Fruit fly (Drosophila melanogaster) whole organism, embryonic: Measurements from ENCODE around the gene nerfin-2.

Experiments
- Ada2b ChIP-seq: fragments of 200-800 bp; sonication (Bioruptor generic); IDR thresholded peaks from 2 replicates; pipeline ENCODE4 v1.3.6; 2022; ENCODE audit warnings: missing biosample characterization, missing genetic modification characterization
- Aef1 ChIP-seq: fragments of 200-800 bp; sonication (Bioruptor generic); IDR thresholded peaks from 3 replicates; pipeline ENCODE4 v1.3.6; 2022; ENCODE audit warnings: missing biosample characterization, missing genetic modification characterization
- Bdp1 ChIP-seq: fragments of 200-800 bp; sonication (Bioruptor generic); optimal IDR thresholded peaks from 3 replicates; lab custom pipeline; 2016; ENCODE audit warnings: missing biosample characterization, missing genetic modification characterization
- CG10565 ChIP-seq: fragments of 200-800 bp; sonication (Bioruptor generic); optimal IDR thresholded peaks from 3 replicates; lab custom pipeline; 2016; ENCODE audit warnings: missing biosample characterization, mild to moderate bottlenecking, missing genetic modification characterization
- CG11696 ChIP-seq: fragments of 200-800 bp; sonication (Bioruptor generic); IDR thresholded peaks from 2 replicates; pipeline ENCODE4 v1.3.6; 2022; ENCODE audit warnings: missing biosample characterization, missing genetic modification characterization
- CG1233 ChIP-seq: fragments of 200-800 bp; sonication (Bioruptor generic); optimal IDR thresholded peaks from 4 replicates; lab custom pipeline; 2018; ENCODE audit warnings: missing biosample characterization, mild to moderate bottlenecking, missing genetic modification characterization
- CG12391 ChIP-seq: fragments of 200-800 bp; sonication (Bioruptor generic); optimal IDR thresholded peaks from 3 replicates; lab custom pipeline; 2018; ENCODE audit warnings: missing biosample characterization, mild to moderate bottlenecking, missing genetic modification characterization, moderate library complexity
- CG13775 ChIP-seq: fragments of 200-800 bp; sonication (Bioruptor generic); optimal IDR thresholded peaks from 3 replicates; lab custom pipeline; 2017; ENCODE audit warnings: missing biosample characterization, mild to moderate bottlenecking, missing genetic modification characterization
- CG13894 ChIP-seq: fragments of 200-800 bp; sonication (Bioruptor generic); optimal IDR thresholded peaks from 3 replicates; lab custom pipeline; 2018; ENCODE audit warnings: missing biosample characterization, mild to moderate bottlenecking, missing genetic modification characterization, moderate library complexity
- CG14014 ChIP-seq: fragments of 200-800 bp; sonication (Bioruptor generic); IDR thresholded peaks from 2 replicates; pipeline ENCODE4 v1.3.6; 2022; ENCODE audit warnings: missing biosample characterization, missing genetic modification characterization
- CG15514 ChIP-seq: fragments of 200-800 bp; sonication (Bioruptor generic); optimal IDR thresholded peaks from 3 replicates; lab custom pipeline; 2017; ENCODE audit warnings: missing biosample characterization, missing genetic modification characterization, mild to moderate bottlenecking, moderate library complexity, missing genetic modification reagents
- CG15601 ChIP-seq: fragments of 200-800 bp; sonication (Bioruptor generic); optimal IDR thresholded peaks from 3 replicates; lab custom pipeline; 2019; ENCODE audit warnings: missing biosample characterization, mild to moderate bottlenecking, missing genetic modification characterization, moderate library complexity
- CG16779 ChIP-seq: fragments of 200-800 bp; sonication (Bioruptor generic); IDR thresholded peaks from 2 replicates; pipeline ENCODE4 v1.3.6; 2022; ENCODE audit warnings: missing biosample characterization, missing genetic modification characterization
- CG16815 ChIP-seq: fragments of 200-800 bp; sonication (Bioruptor generic); optimal IDR thresholded peaks from 3 replicates; lab custom pipeline; 2017; ENCODE audit warnings: missing biosample characterization, mild to moderate bottlenecking, missing genetic modification characterization
- CG17568 ChIP-seq: fragments of 200-800 bp; sonication (Bioruptor generic); optimal IDR thresholded peaks from 2 replicates; lab custom pipeline; 2018; ENCODE audit warnings: missing biosample characterization, mild to moderate bottlenecking, missing genetic modification characterization, moderate library complexity
- CG18599 ChIP-seq: fragments of 200-800 bp; sonication (Bioruptor generic); optimal IDR thresholded peaks from 3 replicates; lab custom pipeline; 2017; ENCODE audit warnings: missing biosample characterization, missing genetic modification characterization, mild to moderate bottlenecking, moderate library complexity, missing genetic modification reagents
- CG30431 ChIP-seq: fragments of 200-800 bp; sonication (Bioruptor generic); optimal IDR thresholded peaks from 2 replicates; lab custom pipeline; 2017; ENCODE audit warnings: missing biosample characterization, missing genetic modification characterization
- CG3407 ChIP-seq: fragments of 200-800 bp; sonication (Bioruptor generic); optimal IDR thresholded peaks from 2 replicates; lab custom pipeline; 2018; ENCODE audit warnings: missing biosample characterization, mild to moderate bottlenecking, missing genetic modification characterization
- CG34376 ChIP-seq: fragments of 200-800 bp; sonication (Bioruptor generic); optimal IDR thresholded peaks from 2 replicates; lab custom pipeline; 2018; ENCODE audit warnings: missing biosample characterization, mild to moderate bottlenecking, missing genetic modification characterization
- CG3726 ChIP-seq: fragments of 200-800 bp; sonication (Bioruptor generic); IDR thresholded peaks from 3 replicates; pipeline ENCODE4, ENCODE4 v1.3.6; 2022; ENCODE audit warnings: missing biosample characterization, missing genetic modification characterization
- CG42726 ChIP-seq: fragments of 200-800 bp; sonication (Bioruptor generic); IDR thresholded peaks from 2 replicates; pipeline ENCODE4 v1.3.6; 2022; ENCODE audit warnings: missing biosample characterization, missing genetic modification characterization; ENCODE audit not compliant: partially characterized antibody
- CG5180 ChIP-seq: fragments of 200-800 bp; sonication (Bioruptor generic); optimal IDR thresholded peaks from 3 replicates; lab custom pipeline; 2017; ENCODE audit warnings: missing biosample characterization, missing genetic modification characterization, mild to moderate bottlenecking, moderate library complexity, missing genetic modification reagents
- CG6175 ChIP-seq: fragments of 200-800 bp; sonication (Bioruptor generic); IDR thresholded peaks from 3 replicates; pipeline ENCODE4 v1.3.6; 2022; ENCODE audit warnings: missing biosample characterization, missing genetic modification characterization
- CG6272 ChIP-seq: fragments of 200-800 bp; sonication (Bioruptor generic); IDR thresholded peaks from 2 replicates; pipeline ENCODE4 v1.3.6; 2022; ENCODE audit warnings: missing biosample characterization, missing genetic modification characterization
- CG6765 ChIP-seq: fragments of 200-800 bp; sonication (Bioruptor generic); optimal IDR thresholded peaks from 3 replicates; lab custom pipeline; 2017; ENCODE audit warnings: missing biosample characterization, mild to moderate bottlenecking, missing genetic modification characterization
- CG6813 ChIP-seq: fragments of 200-800 bp; sonication (Bioruptor generic); optimal IDR thresholded peaks from 2 replicates; lab custom pipeline; 2017; ENCODE audit warnings: missing biosample characterization, missing genetic modification characterization, mild to moderate bottlenecking, moderate library complexity, missing genetic modification reagents
- CG7928 ChIP-seq: fragments of 200-800 bp; sonication (Bioruptor generic); optimal IDR thresholded peaks from 2 replicates; lab custom pipeline; 2017; ENCODE audit warnings: missing biosample characterization, mild to moderate bottlenecking, missing genetic modification characterization
- CG8290 ChIP-seq, 3 experiments: fragments of 200-800 bp; sonication (Bioruptor generic); optimal IDR thresholded peaks; 2 replicates each; lab custom pipeline; 2016 to 2019; ENCODE audit warnings: missing biosample characterization in 3 of 3, missing genetic modification characterization in 3 of 3, mild to moderate bottlenecking in 2 of 3, moderate library complexity in 1 of 3
- CG8388 ChIP-seq: fragments of 200-800 bp; sonication (Bioruptor generic); optimal IDR thresholded peaks from 2 replicates; lab custom pipeline; 2019; ENCODE audit warnings: missing biosample characterization, mild to moderate bottlenecking, missing genetic modification characterization, moderate library complexity
- CG8478 ChIP-seq: fragments of >200 bp; optimal IDR thresholded peaks from 2 replicates; lab custom pipeline; 2018
- CG9215 ChIP-seq: fragments of 200-800 bp; sonication (Bioruptor generic); IDR thresholded peaks from 2 replicates; pipeline ENCODE4 v1.3.6; 2022; ENCODE audit warnings: missing biosample characterization, missing genetic modification characterization
- Deaf1 ChIP-seq: fragments of 200-800 bp; optimal IDR thresholded peaks from 3 replicates; lab custom pipeline; 2019; ENCODE audit warnings: missing biosample characterization, mild to moderate bottlenecking, missing genetic modification characterization, moderate library complexity
- H2.0 ChIP-seq: fragments of 200-800 bp; sonication (Bioruptor generic); IDR thresholded peaks from 2 replicates; pipeline ENCODE4 v1.3.6; 2022; ENCODE audit warnings: missing biosample characterization, missing genetic modification characterization
- HLH3B ChIP-seq: fragments of 200-800 bp; sonication (Bioruptor generic); IDR thresholded peaks from 2 replicates; pipeline ENCODE4 v1.3.6; 2022; ENCODE audit warnings: missing biosample characterization, missing genetic modification characterization
- Lpt ChIP-seq: fragments of >200 bp; optimal IDR thresholded peaks from 2 replicates; lab custom pipeline; 2018; ENCODE audit warnings: missing biosample characterization, missing genetic modification characterization
- Max ChIP-seq: fragments of 200-800 bp; sonication (Bioruptor generic); optimal IDR thresholded peaks from 2 replicates; lab custom pipeline; 2016; ENCODE audit warnings: missing biosample characterization, mild to moderate bottlenecking, missing genetic modification characterization
- Nf-YC ChIP-seq: fragments of 200-800 bp; optimal IDR thresholded peaks from 3 replicates; lab custom pipeline; 2019; ENCODE audit warnings: missing biosample characterization, mild to moderate bottlenecking, missing genetic modification characterization, moderate library complexity
- Opbp ChIP-seq: fragments of 200-800 bp; sonication (Bioruptor generic); IDR thresholded peaks from 3 replicates; pipeline ENCODE4 v1.3.6; 2022; ENCODE audit warnings: missing biosample characterization, missing genetic modification characterization; ENCODE audit not compliant: partially characterized antibody
- Ravus ChIP-seq: fragments of 200-800 bp; sonication (Bioruptor generic); IDR thresholded peaks from 2 replicates; pipeline ENCODE4 v1.3.6; 2022; ENCODE audit warnings: missing biosample characterization, missing genetic modification characterization
- Side ChIP-seq: fragments of 200-800 bp; sonication (Bioruptor generic); optimal IDR thresholded peaks from 2 replicates; lab custom pipeline; 2016; ENCODE audit warnings: missing biosample characterization, missing genetic modification characterization
- ap ChIP-seq: fragments of 200-800 bp; sonication (Bioruptor generic); IDR thresholded peaks from 2 replicates; pipeline ENCODE4 v1.3.6; 2022; ENCODE audit warnings: missing biosample characterization, missing genetic modification characterization
- bbx ChIP-seq: fragments of 200-800 bp; sonication (Bioruptor generic); IDR thresholded peaks from 2 replicates; pipeline ENCODE4 v1.3.6; 2022; ENCODE audit warnings: missing biosample characterization, missing genetic modification characterization; ENCODE audit not compliant: partially characterized antibody
- cg ChIP-seq: fragments of 200-800 bp; sonication (Bioruptor generic); optimal IDR thresholded peaks from 3 replicates; lab custom pipeline; 2019; ENCODE audit warnings: missing biosample characterization, mild to moderate bottlenecking, missing genetic modification characterization, moderate library complexity
- dan ChIP-seq: fragments of 200-800 bp; sonication (Bioruptor generic); IDR thresholded peaks from 2 replicates; pipeline ENCODE4 v1.3.6; 2022; ENCODE audit warnings: missing biosample characterization, missing genetic modification characterization
- gce ChIP-seq: fragments of 200-800 bp; sonication (Bioruptor generic); IDR thresholded peaks from 3 replicates; pipeline ENCODE4 v1.3.6; 2022; ENCODE audit warnings: missing biosample characterization, missing genetic modification characterization
- hth ChIP-seq: fragments of >200 bp; optimal IDR thresholded peaks from 2 replicates; lab custom pipeline; 2017; ENCODE audit warnings: inconsistent platforms
- pho ChIP-seq: fragments of 200-800 bp; sonication (Bioruptor generic); optimal IDR thresholded peaks from 2 replicates; lab custom pipeline; 2016; ENCODE audit warnings: missing biosample characterization, missing genetic modification characterization
- schlank ChIP-seq: fragments of 200-800 bp; sonication (Bioruptor generic); optimal IDR thresholded peaks from 2 replicates; lab custom pipeline; 2018; ENCODE audit warnings: missing biosample characterization, mild to moderate bottlenecking, missing genetic modification characterization
- slou ChIP-seq: fragments of 200-800 bp; sonication (Bioruptor generic); optimal IDR thresholded peaks from 3 replicates; lab custom pipeline; 2016; ENCODE audit warnings: missing biosample characterization, missing genetic modification characterization
- stc ChIP-seq: fragments of 200-800 bp; sonication (Bioruptor generic); IDR thresholded peaks from 2 replicates; pipeline ENCODE4 v1.3.6; 2022; ENCODE audit warnings: missing biosample characterization, missing genetic modification characterization
- trem ChIP-seq: fragments of 200-800 bp; optimal IDR thresholded peaks from 3 replicates; lab custom pipeline; 2019; ENCODE audit warnings: missing biosample characterization, mild to moderate bottlenecking, missing genetic modification characterization, moderate library complexity

nerfin-2 gene

DNA sequence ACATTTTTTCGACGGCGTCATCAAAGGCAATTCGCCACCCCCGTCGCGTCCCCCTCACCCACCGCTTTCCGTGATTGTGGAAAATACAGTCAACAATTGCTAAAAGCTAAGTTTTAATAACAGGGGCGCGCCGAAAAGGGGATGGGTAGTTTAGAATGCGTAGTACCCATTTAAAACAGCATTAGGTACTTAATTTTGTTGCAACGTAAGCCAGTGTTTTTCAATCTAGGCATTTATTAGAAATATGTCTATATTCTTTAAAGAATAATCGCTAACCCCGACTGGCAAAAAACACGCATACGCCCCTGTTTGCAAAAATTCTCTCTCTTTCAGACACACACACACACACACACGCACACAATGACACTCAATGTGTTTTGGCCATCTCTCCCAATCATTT, 14.0 kb downstream of the nerfin-2 start (continued):
- no peak for TF ChIP-seq dan (GFP tag; lab: Robert Waterston, UW)
- TF ChIP-seq CG34376 (GFP tag; lab: Kevin White, UChicago) = no peak
- TF ChIP-seq trem (tag; lab: Kevin White, UChicago) = no peak
- TF ChIP-seq CG10565 (GFP tag; lab: Kevin White, UChicago) = no peak
- no peak for TF ChIP-seq CG5180 (GFP tag; lab: Kevin White, UChicago)
- TF ChIP-seq CG12391 (tag; lab: Kevin White, UChicago) = peak; percentile 25
- TF ChIP-seq Opbp (GFP tag; lab: Robert Waterston, UW) = no peak
- no peak for TF ChIP-seq ap
- TF ChIP-seq Ada2b (GFP tag; lab: Robert Waterston, UW) = peak; percentile 49; the same call in 1 of the 2 replicates
- no peak for TF ChIP-seq Max (GFP tag; lab: Kevin White, UChicago)
- no peak for TF ChIP-seq stc (GFP tag; lab: Robert Waterston, UW)
- TF ChIP-seq CG8478 = no peak
- no peak for TF ChIP-seq Side (GFP tag; lab: Kevin White, UChicago)
- no peak for TF ChIP-seq CG6765 (GFP tag; lab: Kevin White, UChicago)
- TF ChIP-seq CG8388 (GFP tag; lab: Kevin White, UChicago) = no peak
- peak; percentile 21 for TF ChIP-seq CG6813
- peak; percentile 67 for TF ChIP-seq CG14014
- TF ChIP-seq slou = no peak
- peak; percentile 67 for TF ChIP-seq CG9215 (GFP tag; lab: Robert Waterston, UW)
- no peak for TF ChIP-seq Nf-YC (tag; lab: Kevin White, UChicago)
- peak; percentile 68 for TF ChIP-seq schlank (tag; lab: Kevin White, UChicago)
- 0 out of 2 replicates have a peak, but pooled peaks have one; percentile 6 for TF ChIP-seq CG6272
- TF ChIP-seq HLH3B = peak; percentile 14; the same call in 1 of the 2 replicates
- TF ChIP-seq Bdp1 (GFP tag; lab: Kevin White, UChicago) = no peak
- no peak for TF ChIP-seq CG1233 (GFP tag; lab: Kevin White, UChicago)
- TF ChIP-seq bbx (GFP tag; lab: Robert Waterston, UW) = no peak
- no peak for TF ChIP-seq CG17568 (GFP tag; lab: Kevin White, UChicago)
- peak; percentile 70 for TF ChIP-seq pho (GFP tag; lab: Kevin White, UChicago)
- TF ChIP-seq cg = no peak
- TF ChIP-seq CG8290 (GFP tag; optimal IDR thresholded peaks at IDR 0.05; lab: Kevin White, UChicago) = no peak
- TF ChIP-seq CG8290 (tag; optimal IDR thresholded peaks at IDR 0.05; lab: Kevin White, UChicago) = peak in 1 of 2 experiments; percentile 70
- TF ChIP-seq CG3407 = no peak
- no peak for TF ChIP-seq CG15601 (tag; lab: Kevin White, UChicago)
- 0 out of 2 replicates have a peak, but pooled peaks have one; percentile 67 for TF ChIP-seq CG16779 (GFP tag; lab: Robert Waterston, UW)
- peak; percentile 36; the same call in 1 of the 3 replicates for TF ChIP-seq gce (GFP tag; lab: Robert Waterston, UW)
- peak; percentile 61; the same call in 1 of the 2 replicates for TF ChIP-seq H2.0 (GFP tag; lab: Robert Waterston, UW)
- no peak for TF ChIP-seq hth (lab: Kevin White, UChicago)
- no peak for TF ChIP-seq Deaf1 (tag; lab: Kevin White, UChicago)
- peak; percentile 28 for TF ChIP-seq CG7928 (GFP tag; lab: Kevin White, UChicago)
- peak; percentile 49 for TF ChIP-seq CG13775 (GFP tag; lab: Kevin White, UChicago)
- no peak for TF ChIP-seq CG30431 (GFP tag; lab: Kevin White, UChicago)
- peak; percentile 69 for TF ChIP-seq CG16815 (GFP tag; lab: Kevin White, UChicago)
- TF ChIP-seq CG15514 (GFP tag; lab: Kevin White, UChicago) = peak; percentile 57
- TF ChIP-seq Lpt (GFP tag; lab: Kevin White, UChicago) = no peak
- TF ChIP-seq CG11696 (GFP tag; lab: Robert Waterston, UW) = no peak
- no peak for TF ChIP-seq CG42726
- TF ChIP-seq CG13894 (tag; lab: Kevin White, UChicago) = peak; percentile 20
- TF ChIP-seq Ravus (GFP tag; lab: Robert Waterston, UW) = no peak
- no peak for TF ChIP-seq CG3726 (GFP tag; lab: Robert Waterston, UW)
- TF ChIP-seq Aef1 (GFP tag; lab: Robert Waterston, UW) = peak; percentile 69
- 0 out of 3 replicates have a peak, but pooled peaks have one; percentile 44 for TF ChIP-seq CG6175 (GFP tag; lab: Robert Waterston, UW)
- TF ChIP-seq CG18599 (GFP tag; lab: Kevin White, UChicago) = peak; percentile 86
